Worm (Caenorhabditis elegans) whole organism, L4/young adult: ENCODE measurements around the gene K12H6.6.

Experiments
- dao-5 ChIP-seq: sonication (generic microtip); optimal IDR thresholded peaks from 2 replicates; lab custom pipeline; 2016; ENCODE audit warnings: missing genotype, missing genetic modification characterization, moderate library complexity, missing compliant biosample characterization
- him-1 ChIP-seq: sonication (generic microtip); optimal IDR thresholded peaks from 2 replicates; lab custom pipeline; 2016; ENCODE audit warnings: missing genotype, missing genetic modification reagents, missing genetic modification characterization, missing compliant biosample characterization

ce11 chrII:2802804-2803586 is 28.0 kb downstream of the K12H6.6 start:
- TF ChIP-seq him-1 (tag; lab: Kevin White, UChicago), result no peak
- no peak for TF ChIP-seq dao-5 (tag; lab: Kevin White, UChicago)
